Worm (Caenorhabditis elegans) whole organism, L4 larva: ENCODE measurements around the gene F25B4.4.

ENCODE experiments used
- aha-1 ChIP-seq: fragments of 150-350 bp; peaks from one replicate; lab custom pipeline; 2014; ENCODE audit warnings: missing biosample characterization, missing genetic modification characterization
- ces-1 ChIP-seq: fragments of 150-350 bp; sonication (generic microtip); optimal IDR thresholded peaks from 4 replicates; lab custom pipeline; 2014; ENCODE audit warnings: missing biosample characterization, missing genetic modification reagents, missing genetic modification characterization
- egl-27 ChIP-seq: sonication (generic microtip); optimal IDR thresholded peaks from 3 replicates; lab custom pipeline; 2017; ENCODE audit warnings: missing biosample characterization, missing genetic modification reagents, missing genetic modification characterization
- lir-3 ChIP-seq: sonication (generic microtip); optimal IDR thresholded peaks from 2 replicates; lab custom pipeline; 2016; ENCODE audit warnings: mild to moderate bottlenecking, missing genetic modification characterization, missing compliant biosample characterization
- lsy-2 ChIP-seq, 2 experiments: fragments of 150-350 bp in 1 of 2; sonication (generic microtip) in 1 of 2; optimal IDR thresholded peaks; 2 replicates each; lab custom pipeline; 2014 to 2017; ENCODE audit warnings: missing biosample characterization in 2 of 2, missing genetic modification characterization in 2 of 2
- nhr-42 ChIP-seq: fragments of 200-800 bp; sonication (Bioruptor generic); IDR thresholded peaks from 2 replicates; pipeline ENCODE4 v1.3.6; 2022; ENCODE audit warnings: missing genetic modification characterization, missing compliant biosample characterization

ce11 chrV:5687115-5687979 is 2.7 kb downstream of the F25B4.4 start, which contains the start of gene F25B4.7:
- TF ChIP-seq lsy-2 (tag; optimal IDR thresholded peaks at IDR 0.05; lab: Kevin White, UChicago), result peak in 1 of 2 experiments; percentile 13
- TF ChIP-seq nhr-42 (GFP tag; lab: Robert Waterston, UW), result no peak
- TF ChIP-seq lir-3 (tag; lab: Kevin White, UChicago), result no peak
- TF ChIP-seq ces-1 (GFP tag; lab: Kevin White, UChicago), result no peak
- no peak for TF ChIP-seq egl-27 (tag; lab: Kevin White, UChicago)
- peak; percentile 71 for TF ChIP-seq aha-1 (tag; lab: Kevin White, UChicago)
